Worm (Caenorhabditis elegans): Measurements from ENCODE around the gene srh-172.

The srh-172 gene

ce11 chrV:19986788-19987187 is 27.9 kb downstream of the srh-172 start:
- TF ChIP-seq drap-1 (GFP tag; optimal IDR thresholded peaks at IDR 0.05) (no peak), sptf-1 (tag; optimal IDR thresholded peaks at IDR 0.05) (no peak), cnd-1 (tag; optimal IDR thresholded peaks at IDR 0.05) (no peak), mls-2 (tag; optimal IDR thresholded peaks at IDR 0.05) (no peak), elt-1 (tag; optimal IDR thresholded peaks at IDR 0.05; ENCODE audit: borderline replicate concordance, insufficient read depth) (no peak), ceh-83 (GFP tag; optimal IDR thresholded peaks at IDR 0.05) (no peak), bed-3 (GFP tag; optimal IDR thresholded peaks at IDR 0.05) (no peak), elt-3 (tag; optimal IDR thresholded peaks at IDR 0.05) (no peak), lin-13 (tag; optimal IDR thresholded peaks at IDR 0.05) (no peak)

ce11 chrV:19987684-19988083 is 28.8 kb downstream of the srh-172 start, which contains the start of gene sri-67:
TSS of gene sri-67 (plus strand) at chrV:19987984.
- no peak for TF ChIP-seq M03D4.4 (tag; optimal IDR thresholded peaks at IDR 0.05)
- no peak for TF ChIP-seq sptf-1 (tag; optimal IDR thresholded peaks at IDR 0.05)
- no peak for TF ChIP-seq mab-5 (tag; optimal IDR thresholded peaks at IDR 0.05)
- TF ChIP-seq unc-120 (tag; optimal IDR thresholded peaks at IDR 0.05; ENCODE audit: poor library complexity, severe bottlenecking), result no peak
- no peak for TF ChIP-seq ces-1 (GFP tag; optimal IDR thresholded peaks at IDR 0.05)
- TF ChIP-seq nhr-2 (tag; optimal IDR thresholded peaks at IDR 0.05), result no peak
- no peak for TF ChIP-seq cnd-1 (tag; optimal IDR thresholded peaks at IDR 0.05)
- no peak for TF ChIP-seq ceh-83 (GFP tag; optimal IDR thresholded peaks at IDR 0.05)

- TF ChIP-seq pha-4 (tag; optimal IDR thresholded peaks at IDR 0.05) (no peak), nhr-76 (tag; optimal IDR thresholded peaks at IDR 0.05) (no peak), flh-1 (GFP tag; optimal IDR thresholded peaks at IDR 0.05) (no peak), sem-2 (GFP tag; optimal IDR thresholded peaks at IDR 0.05) (no peak), nhr-2 (tag; optimal IDR thresholded peaks at IDR 0.05) (no peak), ces-1 (GFP tag; optimal IDR thresholded peaks at IDR 0.05) (no peak), tbx-8 (GFP tag; optimal IDR thresholded peaks at IDR 0.05) (no peak), unc-62 (GFP tag; optimal IDR thresholded peaks at IDR 0.05) (no peak), ham-2 (GFP tag; optimal IDR thresholded peaks at IDR 0.05) (no peak)
These were observed 35.2 kb downstream of the srh-172 start, which contains the start of gene Y60A3A.25 for ce11 chrV:19994093-19994492. TSS of gene Y60A3A.25 (minus strand) at chrV:19994193.

- TF ChIP-seq blmp-1 (tag; optimal IDR thresholded peaks at IDR 0.05), result no peak
- no peak for TF ChIP-seq snpc-4 (tag; optimal IDR thresholded peaks at IDR 0.05)
- TF ChIP-seq flh-1 (GFP tag; optimal IDR thresholded peaks at IDR 0.05), result no peak
- no peak for TF ChIP-seq lin-13 (tag; optimal IDR thresholded peaks at IDR 0.05)
- TF ChIP-seq drap-1 (GFP tag; optimal IDR thresholded peaks at IDR 0.05), result no peak
- no peak for TF ChIP-seq ham-2 (GFP tag; optimal IDR thresholded peaks at IDR 0.05)
- no peak for TF ChIP-seq ceh-43 (GFP tag; optimal IDR thresholded peaks at IDR 0.05)
- TF ChIP-seq ceh-83 (GFP tag; optimal IDR thresholded peaks at IDR 0.05), result no peak
- no peak for TF ChIP-seq cnd-1 (tag; optimal IDR thresholded peaks at IDR 0.05)
- TF ChIP-seq mls-2 (tag; optimal IDR thresholded peaks at IDR 0.05), result no peak
These were observed 35.8 kb downstream of the srh-172 start for ce11 chrV:19994665-19995064.

- no peak for TF ChIP-seq mep-1 (tag; optimal IDR thresholded peaks at IDR 0.05)
- no peak for TF ChIP-seq nhr-2 (tag; optimal IDR thresholded peaks at IDR 0.05)
- no peak for TF ChIP-seq drap-1 (GFP tag; optimal IDR thresholded peaks at IDR 0.05)
- TF ChIP-seq lin-32 (GFP tag; optimal IDR thresholded peaks at IDR 0.05), result no peak
- no peak for TF ChIP-seq zip-8 (tag; optimal IDR thresholded peaks at IDR 0.05)
- no peak for TF ChIP-seq sptf-1 (tag; optimal IDR thresholded peaks at IDR 0.05)
- no peak for TF ChIP-seq ces-1 (GFP tag; optimal IDR thresholded peaks at IDR 0.05)
- no peak for TF ChIP-seq blmp-1 (tag; optimal IDR thresholded peaks at IDR 0.05)
- TF ChIP-seq hlh-1 (tag; optimal IDR thresholded peaks at IDR 0.05), result no peak
- TF ChIP-seq ham-2 (GFP tag; optimal IDR thresholded peaks at IDR 0.05), result no peak
- no peak for TF ChIP-seq bed-3 (GFP tag; optimal IDR thresholded peaks at IDR 0.05)
These were observed 38.6 kb downstream of the srh-172 start for ce11 chrV:19997481-19997880.

- TF ChIP-seq ceh-43 (GFP tag; optimal IDR thresholded peaks at IDR 0.05) (no peak), ham-2 (GFP tag; optimal IDR thresholded peaks at IDR 0.05) (peak; percentile 62)
These were observed 39.5 kb downstream of the srh-172 start for ce11 chrV:19998203-19998836.

Measured in whole organism, mixed stage, embryonic.